Fruit fly (Drosophila melanogaster) whole organism, prepupa: Measurements from ENCODE around the gene cv.

Experiments
- CG10631 ChIP-seq: fragments of 200-800 bp; sonication (Bioruptor generic); optimal IDR thresholded peaks from 2 replicates; lab custom pipeline; 2016; ENCODE audit warnings: missing biosample characterization, missing genetic modification characterization
- CG10669 ChIP-seq: fragments of 200-800 bp; sonication (Bioruptor generic); optimal IDR thresholded peaks from 3 replicates; lab custom pipeline; 2018; ENCODE audit warnings: missing biosample characterization, mild to moderate bottlenecking, missing genetic modification characterization, moderate library complexity
- CG11294 ChIP-seq: fragments of 200-800 bp; sonication (Bioruptor generic); IDR thresholded peaks from 2 replicates; pipeline ENCODE4 v1.3.6; 2022; ENCODE audit warnings: missing biosample characterization, missing genetic modification characterization
- CG11762 ChIP-seq: fragments of 200-800 bp; sonication (Bioruptor generic); optimal IDR thresholded peaks from 3 replicates; lab custom pipeline; 2016; ENCODE audit warnings: missing biosample characterization, missing genetic modification characterization; ENCODE audit not compliant: insufficient read depth
- CG11902 ChIP-seq: fragments of 200-800 bp; sonication (Bioruptor generic); optimal IDR thresholded peaks from 3 replicates; lab custom pipeline; 2016; ENCODE audit warnings: missing biosample characterization, missing genetic modification characterization
- CG15336 ChIP-seq: fragments of 200-800 bp; sonication (Bioruptor generic); IDR thresholded peaks from 2 replicates; pipeline ENCODE4 v1.3.6; 2022; ENCODE audit warnings: missing biosample characterization, missing genetic modification characterization
- CG1621 ChIP-seq: fragments of 200-800 bp; sonication (Bioruptor generic); optimal IDR thresholded peaks from 3 replicates; lab custom pipeline; 2018; ENCODE audit warnings: missing biosample characterization, mild to moderate bottlenecking, missing genetic modification characterization
- CG16779 ChIP-seq: fragments of 200-800 bp; sonication (Bioruptor generic); optimal IDR thresholded peaks from 3 replicates; lab custom pipeline; 2017; ENCODE audit warnings: missing biosample characterization, mild to moderate bottlenecking, missing genetic modification characterization
- CG3032 ChIP-seq: fragments of 200-800 bp; optimal IDR thresholded peaks from 2 replicates; lab custom pipeline; 2019; ENCODE audit warnings: missing biosample characterization, mild to moderate bottlenecking, missing genetic modification characterization, moderate library complexity
- CG31627 ChIP-seq: fragments of 200-800 bp; sonication (Bioruptor generic); optimal IDR thresholded peaks from 3 replicates; lab custom pipeline; 2016; ENCODE audit warnings: missing biosample characterization, missing genetic modification characterization
- CG34406 ChIP-seq: fragments of 200-800 bp; sonication (Bioruptor generic); optimal IDR thresholded peaks from 3 replicates; lab custom pipeline; 2016; ENCODE audit warnings: missing biosample characterization, missing genetic modification characterization
- CG3919 ChIP-seq: fragments of 200-800 bp; sonication (Bioruptor generic); optimal IDR thresholded peaks from 3 replicates; lab custom pipeline; 2016; ENCODE audit warnings: missing biosample characterization, missing genetic modification characterization
- CG4318 ChIP-seq: fragments of 200-800 bp; sonication (Bioruptor generic); optimal IDR thresholded peaks from 3 replicates; lab custom pipeline; 2017; ENCODE audit warnings: missing biosample characterization, mild to moderate bottlenecking, missing genetic modification characterization
- CG6276 ChIP-seq: fragments of 200-800 bp; sonication (Bioruptor generic); optimal IDR thresholded peaks from 2 replicates; lab custom pipeline; 2017; ENCODE audit warnings: missing biosample characterization, mild to moderate bottlenecking, missing genetic modification characterization
- CG6792 ChIP-seq: fragments of 200-800 bp; sonication (Bioruptor generic); optimal IDR thresholded peaks from 3 replicates; lab custom pipeline; 2016; ENCODE audit warnings: missing biosample characterization, missing genetic modification characterization
- CG6808 ChIP-seq: fragments of 200-800 bp; sonication (Bioruptor generic); optimal IDR thresholded peaks from 3 replicates; lab custom pipeline; 2017; ENCODE audit warnings: missing biosample characterization, missing genetic modification characterization, mild to moderate bottlenecking, moderate library complexity, missing genetic modification reagents
- Eip75B ChIP-seq: fragments of 200-800 bp; sonication (Bioruptor generic); optimal IDR thresholded peaks from 3 replicates; lab custom pipeline; 2016; ENCODE audit warnings: missing biosample characterization, missing genetic modification characterization
- Eip78C ChIP-seq: fragments of 200-800 bp; sonication (Bioruptor generic); peaks from one replicate; lab custom pipeline; 2016; ENCODE audit warnings: missing biosample characterization, missing genetic modification characterization
- Eip93F ChIP-seq: fragments of 200-800 bp; sonication (Bioruptor generic); optimal IDR thresholded peaks from 2 replicates; lab custom pipeline; 2016; ENCODE audit warnings: missing biosample characterization, mild to moderate bottlenecking, missing genetic modification characterization
- Ets21C ChIP-seq: fragments of 200-800 bp; sonication (Bioruptor generic); optimal IDR thresholded peaks from 3 replicates; lab custom pipeline; 2016; ENCODE audit warnings: missing biosample characterization, missing genetic modification characterization
- Ets96B ChIP-seq: fragments of 200-800 bp; optimal IDR thresholded peaks from 2 replicates; lab custom pipeline; 2019; ENCODE audit warnings: missing biosample characterization, mild to moderate bottlenecking, missing genetic modification characterization, moderate library complexity
- Gug ChIP-seq: fragments of 200-800 bp; sonication (Bioruptor generic); IDR thresholded peaks from 2 replicates; pipeline ENCODE4 v1.3.6; 2022; ENCODE audit warnings: missing biosample characterization, missing genetic modification characterization
- Hr38 ChIP-seq: sonication (Bioruptor generic); optimal IDR thresholded peaks from 2 replicates; lab custom pipeline; 2016; ENCODE audit warnings: missing biosample characterization, missing genetic modification characterization
- Hr39 ChIP-seq: fragments of 200-800 bp; sonication (Bioruptor generic); optimal IDR thresholded peaks from 2 replicates; lab custom pipeline; 2016; ENCODE audit warnings: missing biosample characterization, missing genetic modification characterization
- Hr4 ChIP-seq: fragments of 200-800 bp; sonication (Bioruptor generic); optimal IDR thresholded peaks from 3 replicates; lab custom pipeline; 2016; ENCODE audit warnings: missing biosample characterization, missing genetic modification characterization
- Lpt ChIP-seq: fragments of 200-800 bp; sonication (Bioruptor generic); optimal IDR thresholded peaks from 3 replicates; lab custom pipeline; 2016; ENCODE audit warnings: missing biosample characterization, missing genetic modification characterization
- OdsH ChIP-seq: fragments of 200-800 bp; sonication (Bioruptor generic); optimal IDR thresholded peaks from 3 replicates; lab custom pipeline; 2016; ENCODE audit warnings: missing biosample characterization, missing genetic modification characterization
- Smox ChIP-seq: fragments of 200-800 bp; sonication (Bioruptor generic); optimal IDR thresholded peaks from 3 replicates; lab custom pipeline; 2016; ENCODE audit warnings: missing biosample characterization, missing genetic modification characterization
- Sox102F ChIP-seq: fragments of 200-800 bp; sonication (Bioruptor generic); optimal IDR thresholded peaks from 2 replicates; lab custom pipeline; 2016; ENCODE audit warnings: missing biosample characterization, mild to moderate bottlenecking, missing genetic modification characterization
- Sox14 ChIP-seq: fragments of 200-800 bp; sonication (Bioruptor generic); optimal IDR thresholded peaks from 3 replicates; lab custom pipeline; 2016; ENCODE audit warnings: missing biosample characterization, missing genetic modification characterization
- Sox15 ChIP-seq: fragments of 200-800 bp; sonication (Bioruptor generic); optimal IDR thresholded peaks from 3 replicates; lab custom pipeline; 2016; ENCODE audit warnings: missing biosample characterization, missing genetic modification characterization
- achi ChIP-seq: fragments of 200-800 bp; sonication (Bioruptor generic); optimal IDR thresholded peaks from 3 replicates; lab custom pipeline; 2016; ENCODE audit warnings: missing biosample characterization, missing genetic modification characterization
- acj6 ChIP-seq: fragments of 200-800 bp; sonication (Bioruptor generic); optimal IDR thresholded peaks from 3 replicates; lab custom pipeline; 2016; ENCODE audit warnings: missing biosample characterization, missing genetic modification characterization
- cyc ChIP-seq: fragments of 200-800 bp; sonication (Bioruptor generic); optimal IDR thresholded peaks from 3 replicates; lab custom pipeline; 2016; ENCODE audit warnings: missing biosample characterization, missing genetic modification characterization
- dac ChIP-seq: fragments of 200-800 bp; sonication (Bioruptor generic); optimal IDR thresholded peaks from 2 replicates; lab custom pipeline; 2017; ENCODE audit warnings: missing biosample characterization, mild to moderate bottlenecking, missing genetic modification characterization
- dsx ChIP-seq: fragments of 200-800 bp; optimal IDR thresholded peaks from 3 replicates; lab custom pipeline; 2019; ENCODE audit warnings: missing biosample characterization, mild to moderate bottlenecking, missing genetic modification characterization, moderate library complexity; ENCODE audit not compliant: poor library complexity, severe bottlenecking
- esn ChIP-seq: fragments of 200-800 bp; sonication (Bioruptor generic); optimal IDR thresholded peaks from 2 replicates; lab custom pipeline; 2016; ENCODE audit warnings: missing biosample characterization, mild to moderate bottlenecking, missing genetic modification characterization, moderate library complexity
- fd59A ChIP-seq: fragments of 200-800 bp; sonication (Bioruptor generic); optimal IDR thresholded peaks from 2 replicates; lab custom pipeline; 2017; ENCODE audit warnings: missing biosample characterization, mild to moderate bottlenecking, missing genetic modification characterization, missing genetic modification reagents
- fd85E ChIP-seq: fragments of 200-800 bp; sonication (Bioruptor generic); optimal IDR thresholded peaks from 3 replicates; lab custom pipeline; 2016; ENCODE audit warnings: missing biosample characterization, missing genetic modification characterization
- fkh ChIP-seq: fragments of 200-800 bp; sonication (Bioruptor generic); optimal IDR thresholded peaks from 3 replicates; lab custom pipeline; 2017; ENCODE audit warnings: missing biosample characterization, mild to moderate bottlenecking, missing genetic modification characterization, moderate library complexity
- lz ChIP-seq: fragments of 200-800 bp; sonication (Bioruptor generic); optimal IDR thresholded peaks from 3 replicates; lab custom pipeline; 2016; ENCODE audit warnings: missing biosample characterization, missing genetic modification characterization
- net ChIP-seq: fragments of 200-800 bp; sonication (Bioruptor generic); optimal IDR thresholded peaks from 3 replicates; lab custom pipeline; 2016; ENCODE audit warnings: missing biosample characterization, missing genetic modification characterization
- salr ChIP-seq, 2 experiments: fragments of 200-800 bp; sonication (Bioruptor generic); optimal IDR thresholded peaks; 3 replicates each; lab custom pipeline; 2016 to 2018; ENCODE audit warnings: missing biosample characterization in 2 of 2, missing genetic modification characterization in 2 of 2, mild to moderate bottlenecking in 1 of 2
- spab ChIP-seq: fragments of 200-800 bp; sonication (Bioruptor generic); optimal IDR thresholded peaks from 2 replicates; lab custom pipeline; 2017; ENCODE audit warnings: missing biosample characterization, mild to moderate bottlenecking, missing genetic modification characterization, missing genetic modification reagents
- ss ChIP-seq, 2 experiments: fragments of 200-800 bp; sonication (Bioruptor generic); optimal IDR thresholded peaks; 2 replicates in 1 of 2; 3 replicates in 1 of 2; lab custom pipeline; 2017 to 2018; ENCODE audit warnings: mild to moderate bottlenecking in 2 of 2, missing biosample characterization in 2 of 2, missing genetic modification characterization in 2 of 2, moderate library complexity in 1 of 2
- svp ChIP-seq: fragments of 200-800 bp; sonication (Bioruptor generic); peaks from one replicate; lab custom pipeline; 2016; ENCODE audit warnings: missing biosample characterization, missing genetic modification characterization
- topi ChIP-seq: fragments of 200-800 bp; sonication (Bioruptor generic); optimal IDR thresholded peaks from 3 replicates; lab custom pipeline; 2016; ENCODE audit warnings: missing biosample characterization, missing genetic modification characterization
- vri ChIP-seq: fragments of 200-800 bp; sonication (Bioruptor generic); optimal IDR thresholded peaks from 3 replicates; lab custom pipeline; 2016; ENCODE audit warnings: missing biosample characterization, mild to moderate bottlenecking, missing genetic modification characterization

cv gene

dm6 chrX:5714786-5715185 lies 25.0 kb downstream of the cv start:
- TF ChIP-seq OdsH (GFP tag; lab: Kevin White, UChicago) (no peak), salr (GFP tag; optimal IDR thresholded peaks at IDR 0.05; lab: Kevin White, UChicago) (no peak), CG6808 (no peak), CG6276 (GFP tag; lab: Kevin White, UChicago) (no peak), acj6 (GFP tag; lab: Kevin White, UChicago) (no peak), Sox15 (GFP tag; lab: Kevin White, UChicago) (no peak), spab (GFP tag; lab: Kevin White, UChicago) (no peak), cyc (GFP tag; lab: Kevin White, UChicago) (no peak)

dm6 chrX:5715455-5716227 lies 25.8 kb downstream of the cv start:
- no peak for TF ChIP-seq Ets96B (tag; lab: Kevin White, UChicago)
- no peak for TF ChIP-seq CG6808
- no peak for TF ChIP-seq CG3919 (GFP tag; lab: Kevin White, UChicago)
- TF ChIP-seq CG4318 (GFP tag; lab: Kevin White, UChicago), result no peak
- TF ChIP-seq Hr4, result peak; percentile 1
- TF ChIP-seq Sox15 (GFP tag; lab: Kevin White, UChicago), result no peak
- TF ChIP-seq dac, result no peak
- TF ChIP-seq topi (GFP tag; lab: Kevin White, UChicago), result no peak
- no peak for TF ChIP-seq Eip75B (GFP tag; lab: Kevin White, UChicago)
- TF ChIP-seq CG16779 (tag; lab: Kevin White, UChicago), result no peak
- peak; percentile 34 for TF ChIP-seq esn (GFP tag; lab: Kevin White, UChicago)
- TF ChIP-seq lz (GFP tag; lab: Kevin White, UChicago), result no peak
- TF ChIP-seq CG11902 (GFP tag; lab: Kevin White, UChicago), result no peak
- no peak for TF ChIP-seq CG11294 (GFP tag; lab: Robert Waterston, UW)
- TF ChIP-seq Smox (GFP tag; lab: Kevin White, UChicago), result no peak
- no peak for TF ChIP-seq Hr38 (GFP tag; lab: Kevin White, UChicago)
- no peak for TF ChIP-seq CG6792 (GFP tag; lab: Kevin White, UChicago)
- TF ChIP-seq CG1621 (tag; lab: Kevin White, UChicago), result no peak
- no peak for TF ChIP-seq CG6276 (GFP tag; lab: Kevin White, UChicago)
- no peak for TF ChIP-seq Ets21C (GFP tag; lab: Kevin White, UChicago)
- TF ChIP-seq CG3032 (tag; lab: Kevin White, UChicago), result no peak
- TF ChIP-seq Sox102F (GFP tag; lab: Kevin White, UChicago), result peak; percentile 14
- TF ChIP-seq Gug (GFP tag; lab: Robert Waterston, UW), result no peak
- TF ChIP-seq Sox14 (GFP tag; lab: Kevin White, UChicago), result no peak
- no peak for TF ChIP-seq CG10669 (GFP tag; lab: Kevin White, UChicago)
- no peak for TF ChIP-seq ss (GFP tag; optimal IDR thresholded peaks at IDR 0.05; lab: Kevin White, UChicago)
- TF ChIP-seq achi, result no peak
- no peak for TF ChIP-seq fd59A (GFP tag; lab: Kevin White, UChicago)
- TF ChIP-seq vri, result no peak
- no peak for TF ChIP-seq net (GFP tag; lab: Kevin White, UChicago)
- TF ChIP-seq CG31627 (GFP tag; lab: Kevin White, UChicago), result no peak
- TF ChIP-seq CG34406 (GFP tag; lab: Kevin White, UChicago), result no peak
- no peak for TF ChIP-seq fd85E (GFP tag; lab: Kevin White, UChicago)
- TF ChIP-seq Eip93F, result no peak
- no peak for TF ChIP-seq salr (GFP tag; optimal IDR thresholded peaks at IDR 0.05; lab: Kevin White, UChicago)
- TF ChIP-seq CG11762 (GFP tag; lab: Kevin White, UChicago), result no peak
- no peak for TF ChIP-seq acj6 (GFP tag; lab: Kevin White, UChicago)
- peak; percentile 66 for TF ChIP-seq svp (GFP tag; lab: Kevin White, UChicago)
- TF ChIP-seq Hr39 (GFP tag; lab: Kevin White, UChicago), result no peak
- TF ChIP-seq CG10631 (GFP tag; lab: Kevin White, UChicago), result no peak
- TF ChIP-seq CG15336 (GFP tag; lab: Robert Waterston, UW), result 0 out of 2 replicates have a peak, but pooled peaks have one; percentile 31
- no peak for TF ChIP-seq dsx (GFP tag; lab: Kevin White, UChicago)
- peak; percentile 52 for TF ChIP-seq Eip78C (GFP tag; lab: Kevin White, UChicago)
- TF ChIP-seq Lpt (GFP tag; lab: Kevin White, UChicago), result no peak
- no peak for TF ChIP-seq OdsH (GFP tag; lab: Kevin White, UChicago)
- no peak for TF ChIP-seq fkh (GFP tag; lab: Kevin White, UChicago)
